Fruit fly (Drosophila melanogaster) whole organism, larva: ENCODE measurements around the gene CG5225.

Source experiments
- noc ChIP-seq: fragments of 200-800 bp; sonication (Bioruptor generic); optimal IDR thresholded peaks from 3 replicates; lab custom pipeline; 2019; ENCODE audit warnings: missing biosample characterization, mild to moderate bottlenecking, missing genetic modification characterization, moderate library complexity

Gene CG5225

DNA sequence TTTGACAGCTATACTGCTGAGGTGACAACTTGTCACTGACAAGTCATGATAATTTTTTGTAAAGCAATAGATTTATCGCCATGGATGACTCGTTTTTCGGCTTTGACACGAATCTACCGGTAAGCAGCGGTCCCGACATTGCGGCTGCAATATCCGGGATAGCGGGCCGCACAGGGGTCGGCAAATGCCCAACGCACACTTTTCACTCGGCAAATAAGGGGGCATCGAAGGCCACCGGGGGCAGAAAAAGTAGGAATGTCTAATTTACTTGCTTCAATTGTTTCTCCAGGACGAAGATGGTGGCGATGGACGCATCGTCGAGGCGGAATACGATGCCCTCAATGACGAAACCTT, 15.1 kb downstream of the CG5225 start:
- no peak for TF ChIP-seq noc (tag; lab: Kevin White, UChicago)

DNA sequence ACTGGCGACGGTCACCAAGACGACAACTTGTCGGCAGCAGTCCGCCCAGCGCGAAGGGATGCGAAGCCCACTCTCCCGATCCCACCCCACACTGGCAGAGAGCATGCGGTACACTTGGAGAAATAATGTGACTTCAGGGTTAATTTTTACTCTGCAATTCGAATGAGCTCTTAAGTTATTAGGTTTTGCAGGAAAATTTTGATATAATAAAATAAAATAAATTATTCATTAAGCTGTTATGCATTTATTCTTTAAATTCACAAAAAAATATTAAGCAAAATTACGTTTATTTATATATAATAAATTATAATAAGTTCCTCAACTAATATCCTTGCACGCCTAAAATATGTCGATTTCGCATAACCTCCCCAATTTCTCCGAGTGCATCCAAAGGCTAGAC, 20.4 kb downstream of the CG5225 start:
- no peak for TF ChIP-seq noc (tag; lab: Kevin White, UChicago)

DNA sequence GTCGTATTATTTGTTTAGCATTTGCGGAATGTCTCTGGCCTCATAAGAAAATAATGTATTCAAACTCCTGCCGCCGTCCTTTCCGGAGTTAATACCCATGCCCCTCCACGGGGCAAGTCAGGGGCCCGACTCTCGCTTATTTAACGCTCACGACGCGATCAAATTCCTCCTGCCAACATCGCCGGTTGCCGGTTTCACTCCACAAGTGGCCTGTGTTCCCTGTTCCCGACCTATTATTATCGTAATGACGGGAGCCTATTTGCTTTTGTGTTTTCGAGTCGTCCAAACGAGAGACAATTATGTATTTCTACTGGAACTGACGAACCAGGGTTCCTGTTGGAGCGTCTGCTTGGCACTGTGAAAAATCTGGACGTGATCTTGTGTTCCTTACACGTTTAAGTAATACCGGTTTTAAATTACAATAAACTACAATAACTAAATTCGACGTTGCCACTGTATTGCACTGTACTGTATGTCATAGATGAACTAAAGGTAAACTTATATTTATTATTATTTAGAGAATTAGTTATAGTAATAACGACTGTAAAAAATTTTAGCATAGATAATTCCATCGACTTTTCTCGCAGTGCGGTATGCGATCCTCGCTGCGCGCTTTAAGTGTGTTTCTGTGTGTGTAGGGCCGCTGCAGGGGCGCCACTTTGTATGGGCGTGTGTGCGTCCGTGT, 24.1 kb downstream of the CG5225 start:
- no peak for TF ChIP-seq noc (tag; lab: Kevin White, UChicago)

DNA sequence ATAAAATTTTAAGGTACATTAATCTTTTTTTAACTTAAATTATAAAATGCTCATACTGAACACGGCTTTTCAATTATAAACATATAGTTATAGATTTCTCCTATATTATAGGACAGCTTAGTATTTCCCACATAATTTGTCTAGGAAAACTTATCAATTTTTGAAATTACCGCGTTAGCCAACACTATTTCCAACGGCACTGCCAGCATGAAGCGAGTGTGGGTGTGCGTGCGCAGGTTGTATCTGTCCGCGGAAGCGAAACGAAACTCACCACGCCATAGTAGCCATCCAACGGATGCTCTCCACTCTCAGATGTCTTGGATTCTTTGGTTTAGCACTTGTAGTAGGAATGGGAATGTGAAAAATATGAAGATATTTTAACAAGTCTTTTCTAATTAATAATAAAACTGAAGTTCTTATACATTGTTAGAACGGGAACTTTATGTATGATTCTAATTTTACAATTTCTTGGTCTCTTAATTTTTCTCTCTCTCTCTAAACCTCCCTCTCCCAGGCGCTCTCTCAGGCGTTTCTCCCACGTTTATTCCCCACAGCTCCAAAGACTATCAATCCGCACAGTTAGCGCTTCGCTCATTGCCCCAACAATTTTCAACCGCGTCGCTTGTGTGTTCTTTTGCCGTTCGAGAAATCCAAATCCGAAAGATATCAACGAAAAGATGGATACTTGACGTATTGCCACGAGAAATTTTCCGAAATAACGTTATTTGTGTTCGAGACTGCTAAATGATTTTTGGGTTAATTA, 25.1 kb downstream of the CG5225 start, which contains the start of gene Dad:
TSS of gene Dad (plus strand) at position 593 of the 763 bp plus-strand sequence.
- TF ChIP-seq noc (tag; lab: Kevin White, UChicago), result peak; percentile 7

DNA sequence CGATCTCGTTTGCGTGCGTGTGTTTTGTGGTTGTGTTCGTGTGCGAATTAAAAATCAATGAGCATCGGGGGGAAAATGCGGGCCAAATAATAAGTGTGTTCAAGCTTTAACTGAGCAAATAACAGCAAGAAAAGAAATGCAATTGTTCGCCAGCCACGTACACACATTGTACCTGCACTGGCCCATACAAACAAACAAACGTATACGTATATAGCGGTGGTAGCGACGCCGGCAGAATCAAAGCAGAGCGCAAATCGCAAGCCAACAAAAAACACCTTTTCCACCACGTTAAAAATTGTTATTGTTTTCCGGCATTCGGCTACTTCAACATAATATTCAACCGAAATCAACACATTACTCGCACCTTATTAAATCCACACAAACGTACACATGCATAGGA, 26.0 kb downstream of the CG5225 start:
- no peak for TF ChIP-seq noc (tag; lab: Kevin White, UChicago)

DNA sequence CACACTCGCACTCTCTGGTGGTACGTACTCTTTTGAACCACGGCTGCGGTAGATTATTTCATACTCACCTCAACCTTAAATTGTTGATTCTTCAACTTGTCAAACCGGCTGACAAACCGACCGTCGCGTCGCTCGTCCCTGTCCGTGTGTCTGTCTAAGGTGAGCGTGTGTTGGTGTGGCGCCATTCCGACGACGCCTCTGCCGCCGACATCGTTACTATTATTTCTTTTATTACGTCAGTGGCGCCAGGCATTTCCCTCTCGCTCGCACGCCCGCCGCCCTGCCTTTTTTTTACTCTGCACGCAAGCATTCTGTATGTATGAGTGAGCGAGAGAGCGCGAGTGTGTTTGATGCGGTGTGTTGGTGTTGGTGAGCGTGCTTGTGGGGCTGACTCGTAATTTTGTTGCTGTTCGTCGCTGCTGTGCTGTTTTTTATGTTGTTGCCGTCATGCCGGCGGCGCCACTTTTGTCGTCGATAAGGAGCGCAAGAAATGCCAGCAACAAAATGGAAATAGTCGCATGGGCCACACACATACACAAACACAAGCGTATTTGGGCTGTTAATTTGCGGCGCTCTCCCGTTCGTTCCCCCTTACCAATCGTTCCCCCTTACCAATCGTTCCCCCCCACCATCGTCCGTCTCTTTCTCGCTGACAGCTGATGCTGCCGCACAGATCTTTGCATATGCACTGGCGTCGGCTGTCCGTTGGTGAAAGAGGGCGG, 27.9 kb downstream of the CG5225 start:
- peak; percentile 88 for TF ChIP-seq noc (tag; lab: Kevin White, UChicago)

DNA sequence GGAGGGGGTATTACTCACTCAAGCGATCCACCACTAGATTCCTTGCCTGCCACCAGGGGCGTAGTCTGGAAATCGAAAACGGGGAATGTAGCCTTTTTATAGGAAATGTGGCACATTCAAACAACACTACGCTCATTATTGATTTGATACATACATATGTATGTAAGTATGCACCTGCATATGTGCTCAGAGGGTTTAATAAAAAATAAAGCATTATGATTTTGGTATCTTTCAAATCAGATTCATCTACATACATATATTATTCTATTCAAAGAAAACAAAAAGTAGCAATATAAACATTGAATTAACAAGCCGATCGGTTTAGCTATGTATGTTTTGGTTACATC, 28.4 kb downstream of the CG5225 start:
- TF ChIP-seq noc (tag; lab: Kevin White, UChicago), result no peak

DNA sequence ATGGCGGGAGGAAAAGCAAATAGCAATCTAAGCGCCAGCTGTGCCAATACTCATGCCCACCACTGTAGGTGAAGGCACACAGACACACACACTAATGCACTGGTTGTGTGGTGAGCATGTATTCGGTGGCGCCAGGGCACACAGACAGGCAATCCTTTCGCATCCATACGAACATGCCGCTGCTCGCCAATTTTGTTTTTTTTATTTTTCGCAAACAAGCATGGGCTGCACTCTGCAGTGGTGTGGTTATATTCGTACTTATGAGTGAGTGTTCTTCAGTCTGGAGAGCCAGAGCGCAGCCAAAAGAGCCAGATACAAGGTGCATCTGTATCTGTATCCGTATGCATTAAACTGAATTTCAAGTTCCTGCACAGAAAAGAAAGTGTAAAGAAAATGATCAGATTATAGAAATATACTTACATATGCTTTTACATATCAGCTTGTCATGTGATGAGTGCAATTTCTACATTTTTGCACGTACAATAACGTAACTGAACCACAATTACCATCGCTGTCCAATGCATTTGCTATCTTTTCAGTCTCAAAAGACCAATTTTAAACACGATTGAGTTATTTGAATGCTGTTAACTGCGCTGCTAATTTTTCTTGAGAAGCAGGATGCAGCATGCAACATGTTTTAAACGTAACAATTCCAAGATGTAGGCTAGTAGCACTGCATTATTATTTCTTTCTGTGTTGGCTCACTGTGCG, 30.8 kb downstream of the CG5225 start:
- no peak for TF ChIP-seq noc (tag; lab: Kevin White, UChicago)

DNA sequence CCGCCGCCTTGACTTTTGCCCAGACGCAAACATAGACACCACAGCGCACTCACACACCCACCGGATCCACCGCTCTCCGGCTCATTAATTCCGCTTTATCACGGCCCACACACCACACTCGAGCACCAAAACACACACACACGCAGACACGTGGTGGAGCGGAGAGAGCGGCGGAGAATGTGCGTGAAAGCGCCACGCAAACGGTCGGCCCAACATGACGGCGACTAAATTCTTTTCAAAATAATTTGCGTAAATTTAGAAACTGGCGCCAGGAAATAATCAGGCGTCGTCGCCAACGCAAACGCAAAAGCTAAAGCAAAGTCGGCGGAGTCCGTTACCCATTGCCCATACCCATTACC, 31.3 kb downstream of the CG5225 start:
- no peak for TF ChIP-seq noc (tag; lab: Kevin White, UChicago)

DNA sequence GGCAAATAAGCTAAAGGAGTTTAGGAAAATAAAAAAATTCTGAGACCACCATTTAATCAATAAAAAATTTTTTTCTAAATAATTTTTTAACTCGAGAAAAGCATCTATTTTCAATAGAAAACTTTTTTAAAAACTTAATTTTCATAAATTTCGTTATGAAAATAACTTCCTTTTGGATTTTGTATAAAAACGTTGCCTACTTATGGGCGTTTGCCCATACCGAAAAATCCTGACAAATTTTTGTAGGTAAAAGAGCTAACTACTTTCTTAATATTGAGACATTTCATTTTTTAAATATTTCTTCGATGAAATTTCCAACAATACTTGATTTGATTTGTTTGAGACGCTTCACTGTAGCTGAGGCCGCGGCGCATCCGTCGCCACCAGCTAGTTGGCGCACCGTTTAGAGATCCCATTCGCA, 31.8 kb downstream of the CG5225 start:
- peak; percentile 71 for TF ChIP-seq noc (tag; lab: Kevin White, UChicago)

DNA sequence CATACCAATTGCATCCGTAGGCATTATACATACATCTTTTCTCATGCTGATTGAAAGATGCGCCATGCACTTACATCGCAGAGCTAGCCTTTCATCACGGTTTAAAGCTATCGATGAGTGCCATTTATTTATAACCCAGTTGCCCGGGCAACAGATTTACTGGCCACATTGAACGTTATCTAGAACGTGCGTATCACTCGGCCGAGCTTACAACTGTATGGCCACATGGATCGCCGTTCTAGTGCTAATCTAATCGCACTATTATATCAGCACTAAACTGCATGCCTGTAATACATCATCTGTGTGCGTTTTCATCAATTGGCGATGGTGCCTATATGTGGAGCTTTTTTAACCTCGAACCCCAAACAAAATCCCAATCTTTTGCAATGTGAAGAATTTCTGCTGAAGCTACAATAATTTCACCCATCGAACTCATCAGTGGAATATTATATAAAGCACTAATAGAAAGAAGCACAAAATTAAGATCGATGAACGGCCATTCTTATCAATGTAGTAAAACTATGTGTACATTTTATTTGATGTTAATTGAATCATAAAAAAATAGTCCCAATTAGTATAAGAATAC, 32.4 kb downstream of the CG5225 start:
- no peak for TF ChIP-seq noc (tag; lab: Kevin White, UChicago)

DNA sequence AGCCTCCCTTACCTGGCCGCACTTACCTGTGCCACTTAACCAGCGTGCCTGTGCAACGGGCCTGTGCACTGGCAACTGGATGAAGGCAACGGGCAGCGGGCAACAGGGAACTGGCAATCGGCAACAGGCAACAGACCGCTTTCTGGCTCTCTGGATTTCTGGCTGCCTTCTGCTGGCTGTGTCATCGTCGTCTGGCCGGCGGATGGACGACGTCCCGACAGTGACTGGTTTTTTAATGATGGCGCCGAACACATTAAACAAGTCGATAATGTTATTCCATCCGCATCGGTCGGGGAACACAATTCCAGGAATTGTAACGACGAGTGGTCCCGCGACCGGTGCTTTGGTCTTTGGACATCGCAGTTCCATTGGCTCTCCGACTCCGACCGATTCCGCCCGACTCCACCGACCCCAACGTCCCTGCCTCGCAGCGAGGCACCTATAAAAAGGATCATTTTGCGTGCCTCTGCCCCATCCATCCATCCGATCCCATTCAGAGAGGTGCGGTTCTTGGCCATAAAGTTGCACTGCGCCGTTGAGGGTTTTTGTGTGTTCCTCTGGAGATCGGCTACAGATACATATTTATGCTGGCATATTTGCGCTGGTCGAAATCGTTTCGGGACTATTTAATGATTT, 33.4 kb downstream of the CG5225 start:
- no peak for TF ChIP-seq noc (tag; lab: Kevin White, UChicago)

DNA sequence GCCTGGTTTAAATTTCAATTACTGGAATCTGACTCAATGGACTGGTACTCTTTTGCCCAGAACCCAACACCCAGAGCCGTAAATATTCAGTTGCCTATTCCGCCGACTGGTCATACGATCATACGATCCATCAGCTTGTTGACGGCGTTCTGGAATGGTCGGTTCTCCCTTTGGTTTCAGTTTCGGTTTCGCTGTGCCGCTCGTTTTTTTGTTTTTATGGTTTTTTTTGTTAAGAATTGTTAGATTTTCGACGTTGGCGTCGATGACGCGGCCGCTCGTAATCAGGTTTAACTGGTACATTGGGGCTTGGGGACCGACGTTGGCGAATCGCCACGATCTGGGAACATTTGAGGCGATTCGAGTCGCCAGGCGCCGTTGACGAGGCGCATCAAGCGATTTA, 34.2 kb downstream of the CG5225 start:
- no peak for TF ChIP-seq noc (tag; lab: Kevin White, UChicago)

DNA sequence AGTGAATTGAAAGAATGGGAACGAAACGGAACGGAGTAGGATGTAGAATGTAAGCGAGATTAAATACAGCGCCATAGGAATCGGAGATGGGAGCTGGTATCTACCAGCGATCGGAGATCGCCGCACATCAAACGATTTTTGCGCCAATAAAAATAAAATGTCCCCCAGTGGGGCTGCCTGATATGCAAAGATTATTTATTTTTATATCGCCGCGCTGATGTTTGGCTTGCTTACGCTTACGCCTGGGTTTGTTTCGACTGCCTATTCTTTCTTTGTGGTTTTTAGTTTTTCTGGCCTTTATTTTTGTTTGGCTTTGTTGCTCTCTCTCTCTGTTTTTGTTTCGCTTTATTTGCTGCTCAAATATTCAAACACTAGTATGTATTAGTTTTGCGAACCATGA, 35.3 kb downstream of the CG5225 start:
- peak; percentile 17 for TF ChIP-seq noc (tag; lab: Kevin White, UChicago)
